Fruit fly (Drosophila melanogaster): Measurements from ENCODE around the gene Hsp60A.

Gene Hsp60A

dm6 chrX:11108148-11108844, at the start of gene Hsp60A:
Gene Hsp60A (plus strand): TSS chrX:11108482.
- TF ChIP-seq CG34367 (tag; optimal IDR thresholded peaks at IDR 0.05) (peak; percentile 20), rn (GFP tag; IDR thresholded peaks at IDR 0.05) (no peak), gl (tag; optimal IDR thresholded peaks at IDR 0.05) (no peak), CG12605 (GFP tag; IDR thresholded peaks at IDR 0.05) (no peak), EcR (GFP tag; optimal IDR thresholded peaks at IDR 0.05) (no peak), CG17806 (tag; optimal IDR thresholded peaks at IDR 0.05) (peak; percentile 23), CG4496 (GFP tag; IDR thresholded peaks at IDR 0.05) (peak; percentile 54), CG8301 (tag; optimal IDR thresholded peaks at IDR 0.05) (no peak), Ets98B (GFP tag; IDR thresholded peaks at IDR 0.05) (peak; percentile 39; the same call in 1 of the 2 replicates), Pif1A (GFP tag; optimal IDR thresholded peaks at IDR 0.05) (no peak), CG32121 (GFP tag; IDR thresholded peaks at IDR 0.05) (0 out of 2 replicates have a peak, but pooled peaks have one; percentile 15), CG15710 (tag; optimal IDR thresholded peaks at IDR 0.05) (peak; percentile 35), CG13204 (GFP tag; optimal IDR thresholded peaks at IDR 0.05) (no peak), Snoo (tag; optimal IDR thresholded peaks at IDR 0.05) (peak; percentile 24), CG14655 (GFP tag; optimal IDR thresholded peaks at IDR 0.05) (no peak), fd96Ca (GFP tag; IDR thresholded peaks at IDR 0.05) (0 out of 3 replicates have a peak, but pooled peaks have one; percentile 26), D1 (tag; optimal IDR thresholded peaks at IDR 0.05) (no peak), CG9948 (tag; optimal IDR thresholded peaks at IDR 0.05) (peak; percentile 40), CG8159 (tag; optimal IDR thresholded peaks at IDR 0.05) (peak; percentile 46), Pif1B (GFP tag; optimal IDR thresholded peaks at IDR 0.05) (peak; percentile 5), CG10348 (GFP tag; IDR thresholded peaks at IDR 0.05) (no peak)

- TF ChIP-seq CG10348 (GFP tag; IDR thresholded peaks at IDR 0.05) (no peak), Pif1B (GFP tag; optimal IDR thresholded peaks at IDR 0.05) (no peak)
Observed at dm6 chrX:11059519-11059918, 48.8 kb upstream of the Hsp60A start, which contains the start of gene CG1545. Gene CG1545 (minus strand): TSS chrX:11059619.

dm6 chrX:11063070-11063469, 45.2 kb upstream of the Hsp60A start, which contains the start of gene CG1537:
Gene CG1537 (minus strand): TSS chrX:11063170.
- TF ChIP-seq CG13204 (GFP tag; optimal IDR thresholded peaks at IDR 0.05): no peak
- no peak for TF ChIP-seq Pif1B (GFP tag; optimal IDR thresholded peaks at IDR 0.05)
- no peak for TF ChIP-seq CG32121 (GFP tag; IDR thresholded peaks at IDR 0.05)
- TF ChIP-seq CG10348 (GFP tag; IDR thresholded peaks at IDR 0.05): no peak
- TF ChIP-seq Pif1A (GFP tag; optimal IDR thresholded peaks at IDR 0.05): no peak
- TF ChIP-seq rn (GFP tag; IDR thresholded peaks at IDR 0.05): no peak
- no peak for TF ChIP-seq CG8301 (tag; optimal IDR thresholded peaks at IDR 0.05)
- no peak for TF ChIP-seq EcR (GFP tag; optimal IDR thresholded peaks at IDR 0.05)

dm6 chrX:11066252-11066651, 42.0 kb upstream of the Hsp60A start, which contains the start of gene CG15203:
Gene CG15203 (plus strand): TSS chrX:11066552.
- TF ChIP-seq CG15710 (tag; optimal IDR thresholded peaks at IDR 0.05) (no peak), CG10348 (GFP tag; IDR thresholded peaks at IDR 0.05) (no peak), CG13204 (GFP tag; optimal IDR thresholded peaks at IDR 0.05) (no peak), CG14655 (GFP tag; optimal IDR thresholded peaks at IDR 0.05) (no peak), CG9948 (tag; optimal IDR thresholded peaks at IDR 0.05) (no peak), fd96Ca (GFP tag; IDR thresholded peaks at IDR 0.05) (no peak), Ets98B (GFP tag; IDR thresholded peaks at IDR 0.05) (no peak)

- TF ChIP-seq CG15710 (tag; optimal IDR thresholded peaks at IDR 0.05) (peak; percentile 58), CG13204 (GFP tag; optimal IDR thresholded peaks at IDR 0.05) (no peak), CG14655 (GFP tag; optimal IDR thresholded peaks at IDR 0.05) (peak; percentile 64), EcR (GFP tag; optimal IDR thresholded peaks at IDR 0.05) (no peak), CG34367 (tag; optimal IDR thresholded peaks at IDR 0.05) (peak; percentile 22), CG32121 (GFP tag; IDR thresholded peaks at IDR 0.05) (0 out of 2 replicates have a peak, but pooled peaks have one; percentile 43), CG8301 (tag; optimal IDR thresholded peaks at IDR 0.05) (peak; percentile 56), CG12605 (GFP tag; IDR thresholded peaks at IDR 0.05) (0 out of 2 replicates have a peak, but pooled peaks have one; percentile 23), fd96Ca (GFP tag; IDR thresholded peaks at IDR 0.05) (0 out of 3 replicates have a peak, but pooled peaks have one; percentile 42), CG17806 (tag; optimal IDR thresholded peaks at IDR 0.05) (no peak), CG10348 (GFP tag; IDR thresholded peaks at IDR 0.05) (no peak), Ets98B (GFP tag; IDR thresholded peaks at IDR 0.05) (peak; percentile 35; the same call in 1 of the 2 replicates), CG4496 (GFP tag; IDR thresholded peaks at IDR 0.05) (peak; percentile 66), CG8159 (tag; optimal IDR thresholded peaks at IDR 0.05) (peak; percentile 56), rn (GFP tag; IDR thresholded peaks at IDR 0.05) (no peak), CG9948 (tag; optimal IDR thresholded peaks at IDR 0.05) (peak; percentile 52), Pif1A (GFP tag; optimal IDR thresholded peaks at IDR 0.05) (no peak)
Observed at dm6 chrX:11081242-11081641, 27.0 kb upstream of the Hsp60A start.

- TF ChIP-seq CG4496 (GFP tag; IDR thresholded peaks at IDR 0.05) (no peak), CG9948 (tag; optimal IDR thresholded peaks at IDR 0.05) (no peak), EcR (GFP tag; optimal IDR thresholded peaks at IDR 0.05) (no peak), CG12605 (GFP tag; IDR thresholded peaks at IDR 0.05) (no peak), CG10348 (GFP tag; IDR thresholded peaks at IDR 0.05) (no peak), CG32121 (GFP tag; IDR thresholded peaks at IDR 0.05) (no peak), Ets98B (GFP tag; IDR thresholded peaks at IDR 0.05) (no peak), Pif1A (GFP tag; optimal IDR thresholded peaks at IDR 0.05) (no peak), CG8301 (tag; optimal IDR thresholded peaks at IDR 0.05) (no peak), gl (tag; optimal IDR thresholded peaks at IDR 0.05) (no peak), CG14655 (GFP tag; optimal IDR thresholded peaks at IDR 0.05) (no peak)
Observed at dm6 chrX:11081834-11082233, 26.4 kb upstream of the Hsp60A start.
